Fruit fly (Drosophila melanogaster) whole organism, prepupa: ENCODE data around the gene CG9330.
A peak's percentile ranks its signal among the peaks of the same experiment; 100 is the strongest.

Source experiments
- CG10669 ChIP-seq: fragments of 200-800 bp; sonication (Bioruptor generic); optimal IDR thresholded peaks from 3 replicates; lab custom pipeline; 2018; ENCODE audit warnings: missing biosample characterization, mild to moderate bottlenecking, missing genetic modification characterization, moderate library complexity
- CG11294 ChIP-seq: fragments of 200-800 bp; sonication (Bioruptor generic); IDR thresholded peaks from 2 replicates; pipeline ENCODE4 v1.3.6; 2022; ENCODE audit warnings: missing biosample characterization, missing genetic modification characterization
- CG11902 ChIP-seq: fragments of 200-800 bp; sonication (Bioruptor generic); optimal IDR thresholded peaks from 3 replicates; lab custom pipeline; 2016; ENCODE audit warnings: missing biosample characterization, missing genetic modification characterization
- CG15336 ChIP-seq: fragments of 200-800 bp; sonication (Bioruptor generic); IDR thresholded peaks from 2 replicates; pipeline ENCODE4 v1.3.6; 2022; ENCODE audit warnings: missing biosample characterization, missing genetic modification characterization
- CG32006 ChIP-seq: fragments of 200-800 bp; sonication (Bioruptor generic); optimal IDR thresholded peaks from 3 replicates; lab custom pipeline; 2017; ENCODE audit warnings: missing biosample characterization, mild to moderate bottlenecking, missing genetic modification characterization
- CG3919 ChIP-seq: fragments of 200-800 bp; sonication (Bioruptor generic); optimal IDR thresholded peaks from 3 replicates; lab custom pipeline; 2016; ENCODE audit warnings: missing biosample characterization, missing genetic modification characterization
- CG6276 ChIP-seq: fragments of 200-800 bp; sonication (Bioruptor generic); optimal IDR thresholded peaks from 2 replicates; lab custom pipeline; 2017; ENCODE audit warnings: missing biosample characterization, mild to moderate bottlenecking, missing genetic modification characterization
- CG6792 ChIP-seq: fragments of 200-800 bp; sonication (Bioruptor generic); optimal IDR thresholded peaks from 3 replicates; lab custom pipeline; 2016; ENCODE audit warnings: missing biosample characterization, missing genetic modification characterization
- CG6808 ChIP-seq: fragments of 200-800 bp; sonication (Bioruptor generic); optimal IDR thresholded peaks from 3 replicates; lab custom pipeline; 2017; ENCODE audit warnings: missing biosample characterization, missing genetic modification characterization, mild to moderate bottlenecking, moderate library complexity, missing genetic modification reagents
- CG7368 ChIP-seq: fragments of 200-800 bp; sonication (Bioruptor generic); optimal IDR thresholded peaks from 3 replicates; lab custom pipeline; 2016; ENCODE audit warnings: missing biosample characterization, missing genetic modification characterization
- CG8119 ChIP-seq: fragments of 200-800 bp; sonication (Bioruptor generic); IDR thresholded peaks from 3 replicates; pipeline ENCODE4 v1.3.6; 2022; ENCODE audit warnings: missing biosample characterization, missing genetic modification characterization
- CG8632 ChIP-seq: fragments of 200-800 bp; sonication (Bioruptor generic); optimal IDR thresholded peaks from 3 replicates; lab custom pipeline; 2016; ENCODE audit warnings: missing biosample characterization, missing genetic modification characterization
- CG9139 ChIP-seq: fragments of 200-800 bp; sonication (Bioruptor generic); optimal IDR thresholded peaks from 3 replicates; lab custom pipeline; 2017; ENCODE audit warnings: missing biosample characterization, mild to moderate bottlenecking, missing genetic modification characterization
- Eip75B ChIP-seq: fragments of 200-800 bp; sonication (Bioruptor generic); optimal IDR thresholded peaks from 3 replicates; lab custom pipeline; 2016; ENCODE audit warnings: missing biosample characterization, missing genetic modification characterization
- Eip78C ChIP-seq: fragments of 200-800 bp; sonication (Bioruptor generic); peaks from one replicate; lab custom pipeline; 2016; ENCODE audit warnings: missing biosample characterization, missing genetic modification characterization
- Eip93F ChIP-seq: fragments of 200-800 bp; sonication (Bioruptor generic); optimal IDR thresholded peaks from 2 replicates; lab custom pipeline; 2016; ENCODE audit warnings: missing biosample characterization, mild to moderate bottlenecking, missing genetic modification characterization
- Gug ChIP-seq: fragments of 200-800 bp; sonication (Bioruptor generic); IDR thresholded peaks from 2 replicates; pipeline ENCODE4 v1.3.6; 2022; ENCODE audit warnings: missing biosample characterization, missing genetic modification characterization
- Hr38 ChIP-seq: sonication (Bioruptor generic); optimal IDR thresholded peaks from 2 replicates; lab custom pipeline; 2016; ENCODE audit warnings: missing biosample characterization, missing genetic modification characterization
- Hr39 ChIP-seq: fragments of 200-800 bp; sonication (Bioruptor generic); optimal IDR thresholded peaks from 2 replicates; lab custom pipeline; 2016; ENCODE audit warnings: missing biosample characterization, missing genetic modification characterization
- Lpt ChIP-seq: fragments of 200-800 bp; sonication (Bioruptor generic); optimal IDR thresholded peaks from 3 replicates; lab custom pipeline; 2016; ENCODE audit warnings: missing biosample characterization, missing genetic modification characterization
- Met ChIP-seq: fragments of 200-800 bp; sonication (Bioruptor generic); optimal IDR thresholded peaks from 3 replicates; lab custom pipeline; 2016; ENCODE audit warnings: missing biosample characterization, missing genetic modification characterization
- Sox102F ChIP-seq: fragments of 200-800 bp; sonication (Bioruptor generic); optimal IDR thresholded peaks from 2 replicates; lab custom pipeline; 2016; ENCODE audit warnings: missing biosample characterization, mild to moderate bottlenecking, missing genetic modification characterization
- Sox14 ChIP-seq: fragments of 200-800 bp; sonication (Bioruptor generic); optimal IDR thresholded peaks from 3 replicates; lab custom pipeline; 2016; ENCODE audit warnings: missing biosample characterization, missing genetic modification characterization
- Sox15 ChIP-seq: fragments of 200-800 bp; sonication (Bioruptor generic); optimal IDR thresholded peaks from 3 replicates; lab custom pipeline; 2016; ENCODE audit warnings: missing biosample characterization, missing genetic modification characterization
- achi ChIP-seq: fragments of 200-800 bp; sonication (Bioruptor generic); optimal IDR thresholded peaks from 3 replicates; lab custom pipeline; 2016; ENCODE audit warnings: missing biosample characterization, missing genetic modification characterization
- acj6 ChIP-seq: fragments of 200-800 bp; sonication (Bioruptor generic); optimal IDR thresholded peaks from 3 replicates; lab custom pipeline; 2016; ENCODE audit warnings: missing biosample characterization, missing genetic modification characterization
- eg ChIP-seq: fragments of 200-800 bp; sonication (Bioruptor generic); IDR thresholded peaks from 3 replicates; pipeline ENCODE4 v1.3.6; 2022; ENCODE audit warnings: missing biosample characterization, missing genetic modification characterization
- fd59A ChIP-seq: fragments of 200-800 bp; sonication (Bioruptor generic); optimal IDR thresholded peaks from 2 replicates; lab custom pipeline; 2017; ENCODE audit warnings: missing biosample characterization, mild to moderate bottlenecking, missing genetic modification characterization, missing genetic modification reagents
- fd85E ChIP-seq: fragments of 200-800 bp; sonication (Bioruptor generic); optimal IDR thresholded peaks from 3 replicates; lab custom pipeline; 2016; ENCODE audit warnings: missing biosample characterization, missing genetic modification characterization
- fkh ChIP-seq: fragments of 200-800 bp; sonication (Bioruptor generic); optimal IDR thresholded peaks from 3 replicates; lab custom pipeline; 2017; ENCODE audit warnings: missing biosample characterization, mild to moderate bottlenecking, missing genetic modification characterization, moderate library complexity
- lz ChIP-seq: fragments of 200-800 bp; sonication (Bioruptor generic); optimal IDR thresholded peaks from 3 replicates; lab custom pipeline; 2016; ENCODE audit warnings: missing biosample characterization, missing genetic modification characterization
- topi ChIP-seq: fragments of 200-800 bp; sonication (Bioruptor generic); optimal IDR thresholded peaks from 3 replicates; lab custom pipeline; 2016; ENCODE audit warnings: missing biosample characterization, missing genetic modification characterization
- vri ChIP-seq: fragments of 200-800 bp; sonication (Bioruptor generic); optimal IDR thresholded peaks from 3 replicates; lab custom pipeline; 2016; ENCODE audit warnings: missing biosample characterization, mild to moderate bottlenecking, missing genetic modification characterization

Gene CG9330

DNA sequence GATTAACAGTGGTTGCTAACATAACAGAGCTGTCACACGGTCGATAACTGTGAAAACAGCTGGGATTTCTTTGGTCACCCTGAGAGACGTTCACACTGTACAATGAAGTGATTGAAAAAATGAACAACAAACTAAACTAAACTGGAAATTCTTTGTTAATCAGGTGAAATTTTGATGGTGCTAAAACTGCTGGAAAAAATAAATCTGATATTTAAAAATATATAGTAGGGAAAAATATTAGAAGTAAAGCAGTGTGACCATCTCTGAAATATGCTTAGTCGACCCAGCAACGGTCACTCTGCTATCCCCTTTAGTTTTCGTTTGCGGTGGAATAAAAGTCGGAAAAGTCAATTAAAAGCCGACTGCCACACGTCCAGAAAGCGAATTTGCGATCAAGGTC is at the start of gene CG9330, which contains the start of gene CG9231 (continued):
- TF ChIP-seq Lpt (no peak), CG10669 (GFP tag; lab: Kevin White, UChicago) (no peak), Met (GFP tag; lab: Kevin White, UChicago) (peak; percentile 23), CG6276 (GFP tag; lab: Kevin White, UChicago) (no peak), CG8632 (GFP tag; lab: Kevin White, UChicago) (no peak), CG32006 (GFP tag; lab: Kevin White, UChicago) (no peak), eg (GFP tag; lab: Robert Waterston, UW) (no peak)

DNA sequence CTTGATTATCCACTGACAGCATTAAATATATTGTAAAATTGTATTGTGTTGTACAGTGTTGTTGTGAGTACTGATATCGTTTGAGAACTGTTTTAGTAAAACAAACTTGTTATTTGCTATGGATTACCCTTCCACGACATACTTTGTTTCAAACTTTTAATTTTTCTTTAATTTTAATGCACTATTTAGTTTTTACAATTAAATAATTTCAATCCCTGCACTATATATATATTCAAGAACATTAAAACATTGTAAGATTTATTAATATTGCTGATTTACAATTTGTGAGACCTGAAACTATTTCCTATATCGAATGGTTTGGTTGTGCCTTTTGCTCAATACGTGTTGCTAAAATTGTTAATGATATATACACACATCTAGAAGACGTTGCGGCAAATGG is 41.9 kb upstream of the CG9330 start, which contains the start of the genes CG46434 and Dred:
CG46434 (minus strand) TSS at position 101 of the 400 bp plus-strand sequence.
Dred (minus strand) TSS at position 101 of the 400 bp plus-strand sequence.
- TF ChIP-seq CG6808, result no peak
- TF ChIP-seq achi (GFP tag; lab: Kevin White, UChicago), result no peak
- TF ChIP-seq topi (GFP tag; lab: Kevin White, UChicago), result no peak
- no peak for TF ChIP-seq CG11294
- TF ChIP-seq Met (GFP tag; lab: Kevin White, UChicago), result no peak
- no peak for TF ChIP-seq fkh
- no peak for TF ChIP-seq CG32006 (GFP tag; lab: Kevin White, UChicago)
- TF ChIP-seq Eip78C (GFP tag; lab: Kevin White, UChicago), result no peak
- TF ChIP-seq CG8119, result no peak
- no peak for TF ChIP-seq CG6792 (GFP tag; lab: Kevin White, UChicago)
- no peak for TF ChIP-seq Gug
- no peak for TF ChIP-seq acj6 (GFP tag; lab: Kevin White, UChicago)
- TF ChIP-seq Eip93F (GFP tag; lab: Kevin White, UChicago), result no peak
- no peak for TF ChIP-seq Lpt

- TF ChIP-seq Eip75B (GFP tag; lab: Kevin White, UChicago) (no peak), CG11902 (GFP tag; lab: Kevin White, UChicago) (no peak), CG15336 (GFP tag; lab: Robert Waterston, UW) (no peak), fd85E (GFP tag; lab: Kevin White, UChicago) (no peak), CG9139 (GFP tag; lab: Kevin White, UChicago) (no peak), Hr38 (GFP tag; lab: Kevin White, UChicago) (no peak), Eip78C (GFP tag; lab: Kevin White, UChicago) (no peak), vri (GFP tag; lab: Kevin White, UChicago) (no peak)
Observed at dm6 chr3L:19544810-19545209, 41.2 kb upstream of the CG9330 start, which contains the start of the genes CG46435 and Rcd7. Gene CG46435 (plus strand): TSS chr3L:19545110. Gene Rcd7 (plus strand): TSS chr3L:19545110.

DNA sequence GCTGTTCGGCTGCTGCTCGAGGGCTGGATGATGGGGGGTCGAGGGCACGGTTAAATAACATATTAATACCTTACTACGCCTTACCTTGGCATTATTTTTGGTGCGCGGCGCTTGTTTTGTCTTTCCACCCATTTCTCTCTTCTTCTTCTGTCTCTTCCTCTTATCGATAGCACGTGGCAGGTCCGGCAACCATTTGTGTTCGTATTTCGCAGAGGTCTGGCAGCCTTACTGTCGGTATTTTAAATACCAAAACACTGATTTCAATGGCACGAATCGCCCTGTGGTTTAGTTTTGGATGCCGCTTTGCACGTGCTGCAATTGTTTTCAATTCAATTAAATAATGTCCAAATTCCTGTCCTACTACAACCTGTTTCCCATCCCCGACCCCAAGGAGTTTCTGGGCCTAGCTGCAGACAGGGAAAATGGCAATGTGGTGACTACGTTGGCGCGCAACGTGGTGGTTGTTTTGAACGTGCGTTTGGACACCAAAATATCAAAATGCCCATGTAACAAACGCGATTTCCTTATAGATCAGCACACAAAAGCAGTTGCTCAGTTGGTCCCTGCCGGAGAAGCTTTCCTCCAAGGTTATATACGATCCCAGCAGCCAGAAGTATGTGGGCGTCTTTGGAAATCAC is 33.8 kb upstream of the CG9330 start, which contains the start of the genes Ltn1 and CG9300:
Ltn1 (minus strand) TSS at position 155 of the 638 bp plus-strand sequence.
CG9300 (plus strand) TSS at position 285 of the 638 bp plus-strand sequence.
- TF ChIP-seq CG3919, result no peak
- TF ChIP-seq Gug, result no peak
- no peak for TF ChIP-seq fkh
- TF ChIP-seq achi (GFP tag; lab: Kevin White, UChicago), result no peak
- TF ChIP-seq fd59A (GFP tag; lab: Kevin White, UChicago), result no peak
- no peak for TF ChIP-seq CG8119
- TF ChIP-seq CG6808, result no peak
- TF ChIP-seq Hr39 (GFP tag; lab: Kevin White, UChicago), result no peak
- TF ChIP-seq CG11902 (GFP tag; lab: Kevin White, UChicago), result no peak
- TF ChIP-seq Sox102F (GFP tag; lab: Kevin White, UChicago), result no peak
- TF ChIP-seq CG9139 (GFP tag; lab: Kevin White, UChicago), result no peak
- TF ChIP-seq lz (GFP tag; lab: Kevin White, UChicago), result no peak
- no peak for TF ChIP-seq eg (GFP tag; lab: Robert Waterston, UW)
- no peak for TF ChIP-seq CG7368 (GFP tag; lab: Kevin White, UChicago)
- no peak for TF ChIP-seq Sox15
- no peak for TF ChIP-seq Sox14 (GFP tag; lab: Kevin White, UChicago)
